Worm (Caenorhabditis elegans): Measurements from ENCODE around the gene nhr-3.
A peak's percentile ranks its signal among the peaks of the same experiment; 100 is the strongest.

nhr-3 gene

ce11 chrX:14543224-14543623, 15.1 kb upstream of the nhr-3 start, which contains the start of gene T24C2.3:
Gene T24C2.3 (plus strand): TSS chrX:14543524.
- TF ChIP-seq dpl-1 (GFP tag; optimal IDR thresholded peaks at IDR 0.05): no peak

DNA sequence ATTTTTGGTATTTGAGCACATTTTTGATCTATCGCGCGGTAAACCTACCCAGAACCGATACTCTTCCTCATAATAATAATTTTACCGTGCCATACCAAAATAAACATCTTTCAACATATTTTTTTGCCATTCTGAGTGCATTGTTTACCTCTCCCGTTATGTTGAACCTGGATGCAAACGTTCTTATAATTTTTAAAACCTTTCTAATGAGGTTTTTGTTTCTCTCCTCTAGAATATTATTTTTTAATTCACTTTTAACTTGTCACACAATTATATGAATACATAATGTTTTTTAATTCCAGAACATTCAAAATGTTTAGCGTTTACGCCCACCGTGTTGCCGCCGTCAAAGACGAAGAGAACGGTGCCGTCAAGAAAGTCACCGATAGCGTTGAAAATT, 12.8 kb upstream of the nhr-3 start, which contains the start of gene enri-2:
TSS of gene enri-2 (plus strand) at position 301 of the 400 bp plus-strand sequence.
- no peak for TF ChIP-seq snpc-1.1 (tag; optimal IDR thresholded peaks at IDR 0.05; ENCODE audit: insufficient read depth)
- TF ChIP-seq nhr-27 (tag; optimal IDR thresholded peaks at IDR 0.05): no peak

- no peak for TF ChIP-seq mes-4 (tag; optimal IDR thresholded peaks at IDR 0.05)
- TF ChIP-seq ceh-27 (GFP tag; optimal IDR thresholded peaks at IDR 0.05): peak; percentile 16
- no peak for TF ChIP-seq unc-130 (GFP tag; optimal IDR thresholded peaks at IDR 0.05)
These were observed 8.6 kb upstream of the nhr-3 start, which contains the start of gene ram-5 for ce11 chrX:14549709-14550199. Gene ram-5 (plus strand): TSS chrX:14550149.

ce11 chrX:14556403-14556802, 1.9 kb upstream of the nhr-3 start:
- TF ChIP-seq xnd-1 (tag; optimal IDR thresholded peaks at IDR 0.05) (no peak), nfya-1 (tag; optimal IDR thresholded peaks at IDR 0.05; ENCODE audit: borderline replicate concordance, insufficient read depth) (no peak), sea-2 (GFP tag; IDR thresholded peaks at IDR 0.05) (no peak), hmg-1.2 (GFP tag; IDR thresholded peaks at IDR 0.05) (no peak), B0035.1 (tag; optimal IDR thresholded peaks at IDR 0.05) (no peak), B0019.2 (GFP tag; conservative IDR thresholded peaks at IDR 0.05) (no peak), egl-44 (GFP tag; IDR thresholded peaks at IDR 0.05) (no peak), Y53G8AR.9 (GFP tag; conservative IDR thresholded peaks at IDR 0.05) (no peak), aptf-3 (GFP tag; IDR thresholded peaks at IDR 0.05) (no peak), mel-28 (tag; optimal IDR thresholded peaks at IDR 0.05; ENCODE audit: borderline replicate concordance) (no peak), ZK185.1 (tag; optimal IDR thresholded peaks at IDR 0.05; ENCODE audit: poor library complexity, severe bottlenecking) (no peak), hrde-1 (tag; optimal IDR thresholded peaks at IDR 0.05; ENCODE audit: borderline replicate concordance) (no peak), K11D2.4 (GFP tag; IDR thresholded peaks at IDR 0.05) (no peak), ccch-3 (GFP tag; optimal IDR thresholded peaks at IDR 0.05) (no peak), cebp-2 (GFP tag; IDR thresholded peaks at IDR 0.05) (no peak), ztf-18 (tag; optimal IDR thresholded peaks at IDR 0.05) (no peak)

- peak; percentile 75 for TF ChIP-seq K12H6.12 (tag; optimal IDR thresholded peaks at IDR 0.05)
- no peak for TF ChIP-seq nhr-179 (tag; optimal IDR thresholded peaks at IDR 0.05)
- peak; percentile 68; the same call in 1 of the 2 replicates for TF ChIP-seq zfh-2 (GFP tag; conservative IDR thresholded peaks at IDR 0.05)
- TF ChIP-seq dox-1 (GFP tag; IDR thresholded peaks at IDR 0.05): 0 out of 2 replicates have a peak, but pooled peaks have one; percentile 5
- no peak for TF ChIP-seq egl-44 (GFP tag; IDR thresholded peaks at IDR 0.05)
- TF ChIP-seq snpc-3.4 (tag; optimal IDR thresholded peaks at IDR 0.05): no peak
- TF ChIP-seq snpc-4 (GFP tag; optimal IDR thresholded peaks at IDR 0.05): no peak
- peak in 1 of 4 experiments; percentile 20 for TF ChIP-seq snpc-4 (tag; optimal IDR thresholded peaks at IDR 0.05)
- no peak for TF ChIP-seq unc-62 (GFP tag; optimal IDR thresholded peaks at IDR 0.05)
- peak; percentile 33 for TF ChIP-seq lin-40 (tag; optimal IDR thresholded peaks at IDR 0.05)
- no peak for TF ChIP-seq ztf-3 (GFP tag; optimal IDR thresholded peaks at IDR 0.05)
- no peak for TF ChIP-seq attf-3 (GFP tag; conservative IDR thresholded peaks at IDR 0.05)
- peak; percentile 26 for TF ChIP-seq ZK185.1 (tag; optimal IDR thresholded peaks at IDR 0.05; ENCODE audit: poor library complexity, severe bottlenecking)
- no peak for TF ChIP-seq hlh-26 (GFP tag; conservative IDR thresholded peaks at IDR 0.05)
- 0 out of 2 replicates have a peak, but pooled peaks have one; percentile 9 for TF ChIP-seq mcd-1 (GFP tag; IDR thresholded peaks at IDR 0.05)
- no peak for TF ChIP-seq madf-3 (GFP tag; IDR thresholded peaks at IDR 0.05)
- no peak for TF ChIP-seq mxl-1 (tag; optimal IDR thresholded peaks at IDR 0.05)
- no peak for TF ChIP-seq dpff-1 (tag; optimal IDR thresholded peaks at IDR 0.05)
- TF ChIP-seq akir-1 (GFP tag; optimal IDR thresholded peaks at IDR 0.05): no peak
- TF ChIP-seq cebp-1 (GFP tag; IDR thresholded peaks at IDR 0.05): peak; percentile 93
- TF ChIP-seq cebp-1 (tag; optimal IDR thresholded peaks at IDR 0.05): peak; percentile 98
These were observed 860 bp upstream of the nhr-3 start for ce11 chrX:14557352-14557935.

Measured in whole organism, young adult.